Fruit fly (Drosophila melanogaster) whole organism, embryonic: ENCODE results near the gene CG13622.

Source experiments
- Ada2b ChIP-seq: fragments of 200-800 bp; sonication (Bioruptor generic); IDR thresholded peaks from 2 replicates; pipeline ENCODE4 v1.3.6; 2022; ENCODE audit warnings: missing biosample characterization, missing genetic modification characterization
- Aef1 ChIP-seq: fragments of 200-800 bp; sonication (Bioruptor generic); IDR thresholded peaks from 3 replicates; pipeline ENCODE4 v1.3.6; 2022; ENCODE audit warnings: missing biosample characterization, missing genetic modification characterization
- Antp ChIP-seq: fragments of 200-800 bp; sonication (Bioruptor generic); optimal IDR thresholded peaks from 3 replicates; lab custom pipeline; 2016; ENCODE audit warnings: missing biosample characterization, missing genetic modification characterization
- Asciz ChIP-seq: fragments of 200-800 bp; sonication (Bioruptor generic); optimal IDR thresholded peaks from 2 replicates; lab custom pipeline; 2017; ENCODE audit warnings: missing biosample characterization, mild to moderate bottlenecking, missing genetic modification characterization, missing genetic modification reagents
- CG10209 ChIP-seq: fragments of 200-800 bp; sonication (Bioruptor generic); optimal IDR thresholded peaks from 3 replicates; lab custom pipeline; 2017; ENCODE audit warnings: missing biosample characterization, mild to moderate bottlenecking, missing genetic modification characterization, missing genetic modification reagents
- CG10543 ChIP-seq: fragments of 200-800 bp; sonication (Bioruptor generic); optimal IDR thresholded peaks from 3 replicates; lab custom pipeline; 2017; ENCODE audit warnings: missing biosample characterization, mild to moderate bottlenecking, missing genetic modification characterization, moderate library complexity
- CG11085 ChIP-seq: fragments of 200-800 bp; sonication (Bioruptor generic); IDR thresholded peaks from 2 replicates; pipeline ENCODE4 v1.3.6; 2022; ENCODE audit warnings: missing biosample characterization, missing genetic modification characterization
- CG11456 ChIP-seq: fragments of 200-800 bp; sonication (Bioruptor generic); IDR thresholded peaks from 3 replicates; pipeline ENCODE4 v1.3.6; 2022; ENCODE audit warnings: missing biosample characterization, missing genetic modification characterization
- CG12155 ChIP-seq: fragments of 200-800 bp; sonication (Bioruptor generic); optimal IDR thresholded peaks from 3 replicates; lab custom pipeline; 2016; ENCODE audit warnings: missing biosample characterization, missing genetic modification characterization
- CG12299 ChIP-seq: fragments of 200-800 bp; sonication (Bioruptor generic); optimal IDR thresholded peaks from 2 replicates; lab custom pipeline; 2018; ENCODE audit warnings: missing biosample characterization, mild to moderate bottlenecking, missing genetic modification characterization
- CG12942 ChIP-seq: fragments of 200-800 bp; sonication (Bioruptor generic); optimal IDR thresholded peaks from 3 replicates; lab custom pipeline; 2016; ENCODE audit warnings: missing biosample characterization, missing genetic modification characterization
- CG13424 ChIP-seq: fragments of 200-800 bp; sonication (Bioruptor generic); optimal IDR thresholded peaks from 2 replicates; lab custom pipeline; 2019; ENCODE audit warnings: missing biosample characterization, mild to moderate bottlenecking, missing genetic modification characterization, moderate library complexity
- CG14014 ChIP-seq: fragments of 200-800 bp; sonication (Bioruptor generic); IDR thresholded peaks from 2 replicates; pipeline ENCODE4 v1.3.6; 2022; ENCODE audit warnings: missing biosample characterization, missing genetic modification characterization
- CG18476 ChIP-seq: fragments of 200-800 bp; sonication (Bioruptor generic); optimal IDR thresholded peaks from 2 replicates; lab custom pipeline; 2016; ENCODE audit warnings: missing biosample characterization, mild to moderate bottlenecking, missing genetic modification characterization
- CG3281 ChIP-seq: fragments of 200-800 bp; sonication (Bioruptor generic); optimal IDR thresholded peaks from 3 replicates; lab custom pipeline; 2017; ENCODE audit warnings: missing biosample characterization, mild to moderate bottlenecking, missing genetic modification characterization
- CG3726 ChIP-seq: fragments of 200-800 bp; sonication (Bioruptor generic); IDR thresholded peaks from 3 replicates; pipeline ENCODE4, ENCODE4 v1.3.6; 2022; ENCODE audit warnings: missing biosample characterization, missing genetic modification characterization
- CG3995 ChIP-seq: fragments of 200-800 bp; sonication (Bioruptor generic); optimal IDR thresholded peaks from 3 replicates; lab custom pipeline; 2016; ENCODE audit warnings: missing biosample characterization, missing genetic modification characterization
- CG6813 ChIP-seq: fragments of 200-800 bp; sonication (Bioruptor generic); optimal IDR thresholded peaks from 2 replicates; lab custom pipeline; 2017; ENCODE audit warnings: missing biosample characterization, missing genetic modification characterization, mild to moderate bottlenecking, moderate library complexity, missing genetic modification reagents
- CG7271 ChIP-seq: fragments of 200-800 bp; sonication (Bioruptor generic); optimal IDR thresholded peaks from 2 replicates; lab custom pipeline; 2018; ENCODE audit warnings: missing biosample characterization, mild to moderate bottlenecking, missing genetic modification characterization, moderate library complexity
- CG7987 ChIP-seq: fragments of 200-800 bp; sonication (Bioruptor generic); optimal IDR thresholded peaks from 2 replicates; lab custom pipeline; 2018; ENCODE audit warnings: missing biosample characterization, mild to moderate bottlenecking, missing genetic modification characterization, moderate library complexity
- CTCF ChIP-seq: fragments of 200-800 bp; sonication (Bioruptor generic); optimal IDR thresholded peaks from 2 replicates; lab custom pipeline; 2017; ENCODE audit warnings: missing biosample characterization, mild to moderate bottlenecking, missing genetic modification characterization, moderate library complexity
- Dek ChIP-seq: fragments of 200-800 bp; sonication (Bioruptor generic); optimal IDR thresholded peaks from 3 replicates; lab custom pipeline; 2019; ENCODE audit warnings: missing biosample characterization, mild to moderate bottlenecking, missing genetic modification characterization, moderate library complexity
- Doc3 ChIP-seq: fragments of 200-800 bp; sonication (Bioruptor generic); IDR thresholded peaks from 3 replicates; pipeline ENCODE4 v1.3.6; 2022; ENCODE audit warnings: missing biosample characterization, missing genetic modification characterization; ENCODE audit not compliant: partially characterized antibody
- Elba2 ChIP-seq: fragments of 200-800 bp; sonication (Bioruptor generic); optimal IDR thresholded peaks from 3 replicates; lab custom pipeline; 2016; ENCODE audit warnings: missing biosample characterization, missing genetic modification characterization
- Fer2 ChIP-seq: fragments of 200-800 bp; sonication (Bioruptor generic); optimal IDR thresholded peaks from 2 replicates; lab custom pipeline; 2018; ENCODE audit warnings: missing biosample characterization, mild to moderate bottlenecking, missing genetic modification characterization, moderate library complexity
- Fer3 ChIP-seq: fragments of 200-800 bp; sonication (Bioruptor generic); optimal IDR thresholded peaks from 2 replicates; lab custom pipeline; 2018; ENCODE audit warnings: missing biosample characterization, mild to moderate bottlenecking, missing genetic modification characterization, moderate library complexity
- Gsc ChIP-seq: fragments of 200-800 bp; sonication (Bioruptor generic); IDR thresholded peaks from 2 replicates; pipeline ENCODE4 v1.3.6; 2022; ENCODE audit warnings: missing biosample characterization, missing genetic modification characterization
- H15 ChIP-seq: fragments of 200-800 bp; sonication (Bioruptor generic); IDR thresholded peaks from 3 replicates; pipeline ENCODE4 v1.3.6; 2022; ENCODE audit warnings: missing biosample characterization, missing genetic modification characterization
- Hsf ChIP-seq: fragments of 200-800 bp; sonication (Bioruptor generic); optimal IDR thresholded peaks from 3 replicates; lab custom pipeline; 2016; ENCODE audit warnings: missing biosample characterization, missing genetic modification characterization
- Mad ChIP-seq: fragments of 200-800 bp; sonication (Bioruptor generic); optimal IDR thresholded peaks from 2 replicates; lab custom pipeline; 2016; ENCODE audit warnings: missing biosample characterization, missing genetic modification characterization
- Ptx1 ChIP-seq: fragments of 200-800 bp; sonication (Bioruptor generic); IDR thresholded peaks from 2 replicates; pipeline ENCODE4 v1.3.6; 2022; ENCODE audit warnings: missing biosample characterization, missing genetic modification characterization
- Rfx ChIP-seq: fragments of 200-800 bp; sonication (Bioruptor generic); IDR thresholded peaks from 2 replicates; pipeline ENCODE4 v1.3.6; 2022; ENCODE audit warnings: missing biosample characterization, missing genetic modification characterization
- al ChIP-seq: fragments of 200-800 bp; sonication (Bioruptor generic); IDR thresholded peaks from 2 replicates; pipeline ENCODE4 v1.3.6; 2022; ENCODE audit warnings: missing biosample characterization, missing genetic modification characterization
- crp ChIP-seq, 2 experiments: fragments of 200-800 bp; sonication (Bioruptor generic); optimal IDR thresholded peaks; 2 replicates in 1 of 2; 3 replicates in 1 of 2; lab custom pipeline; 2017; ENCODE audit warnings: missing biosample characterization in 2 of 2, missing genetic modification characterization in 2 of 2, mild to moderate bottlenecking in 1 of 2, moderate library complexity in 1 of 2
- ems ChIP-seq: fragments of 200-800 bp; sonication (Bioruptor generic); optimal IDR thresholded peaks from 3 replicates; lab custom pipeline; 2016; ENCODE audit warnings: missing biosample characterization, missing genetic modification characterization
- fd64A ChIP-seq: fragments of 200-800 bp; sonication (Bioruptor generic); optimal IDR thresholded peaks from 3 replicates; lab custom pipeline; 2018; ENCODE audit warnings: missing biosample characterization, mild to moderate bottlenecking, missing genetic modification characterization
- fd96Cb ChIP-seq: fragments of 200-800 bp; sonication (Bioruptor generic); optimal IDR thresholded peaks from 2 replicates; lab custom pipeline; 2018; ENCODE audit warnings: missing biosample characterization, mild to moderate bottlenecking, missing genetic modification characterization, moderate library complexity
- gfzf ChIP-seq: fragments of 200-800 bp; sonication (Bioruptor generic); optimal IDR thresholded peaks from 2 replicates; lab custom pipeline; 2016; ENCODE audit warnings: missing biosample characterization, mild to moderate bottlenecking, missing genetic modification characterization, moderate library complexity
- grn ChIP-seq: fragments of 200-800 bp; sonication (Bioruptor generic); optimal IDR thresholded peaks from 3 replicates; lab custom pipeline; 2017; ENCODE audit warnings: missing biosample characterization, missing genetic modification characterization
- gsb ChIP-seq: fragments of 200-800 bp; sonication (Bioruptor generic); IDR thresholded peaks from 2 replicates; pipeline ENCODE4 v1.3.6; 2022; ENCODE audit warnings: missing biosample characterization, missing genetic modification characterization
- her ChIP-seq: fragments of 200-800 bp; sonication (Bioruptor generic); optimal IDR thresholded peaks from 2 replicates; lab custom pipeline; 2016; ENCODE audit warnings: missing biosample characterization, missing genetic modification characterization
- kah ChIP-seq: fragments of 200-800 bp; sonication (Bioruptor generic); optimal IDR thresholded peaks from 2 replicates; lab custom pipeline; 2018; ENCODE audit warnings: missing biosample characterization, mild to moderate bottlenecking, missing genetic modification characterization
- luna ChIP-seq: fragments of 200-800 bp; sonication (Bioruptor generic); optimal IDR thresholded peaks from 2 replicates; lab custom pipeline; 2016; ENCODE audit warnings: missing biosample characterization, missing genetic modification characterization
- pita ChIP-seq: fragments of 200-800 bp; sonication (Bioruptor generic); optimal IDR thresholded peaks from 2 replicates; lab custom pipeline; 2017; ENCODE audit warnings: missing biosample characterization, mild to moderate bottlenecking, missing genetic modification characterization
- sna ChIP-seq: fragments of 200-800 bp; sonication (Bioruptor generic); IDR thresholded peaks from 2 replicates; pipeline ENCODE4 v1.3.6; 2022; ENCODE audit warnings: missing biosample characterization, missing genetic modification characterization; ENCODE audit not compliant: partially characterized antibody
- sob ChIP-seq: fragments of 200-800 bp; sonication (Bioruptor generic); IDR thresholded peaks from 2 replicates; pipeline ENCODE4 v1.3.6; 2022; ENCODE audit warnings: missing biosample characterization, missing genetic modification characterization
- sqz ChIP-seq: fragments of 200-800 bp; sonication (Bioruptor generic); optimal IDR thresholded peaks from 3 replicates; lab custom pipeline; 2018; ENCODE audit warnings: missing biosample characterization, mild to moderate bottlenecking, missing genetic modification characterization
- sug ChIP-seq: fragments of 200-800 bp; optimal IDR thresholded peaks from 2 replicates; lab custom pipeline; 2019; ENCODE audit warnings: missing biosample characterization, mild to moderate bottlenecking, missing genetic modification characterization, moderate library complexity
- unpg ChIP-seq: fragments of 200-800 bp; sonication (Bioruptor generic); optimal IDR thresholded peaks from 3 replicates; lab custom pipeline; 2018; ENCODE audit warnings: missing biosample characterization, mild to moderate bottlenecking, missing genetic modification characterization, moderate library complexity
- usp ChIP-seq: fragments of >200 bp; optimal IDR thresholded peaks from 2 replicates; lab custom pipeline; 2017; ENCODE audit warnings: missing biosample characterization, missing genetic modification characterization

The CG13622 gene

dm6 chr3R:24544388-24544787 lies 20.9 kb upstream of the CG13622 start, which contains the start of gene Esyt2 (continued):
- no peak for TF ChIP-seq crp (GFP tag; optimal IDR thresholded peaks at IDR 0.05; lab: Kevin White, UChicago)
- TF ChIP-seq sqz (GFP tag; lab: Kevin White, UChicago): no peak
- TF ChIP-seq Rfx (GFP tag; lab: Robert Waterston, UW): peak; percentile 76
- TF ChIP-seq Dek (tag; lab: Kevin White, UChicago): peak; percentile 66
- peak; percentile 58 for TF ChIP-seq CG10209 (GFP tag; lab: Kevin White, UChicago)
- TF ChIP-seq gfzf (GFP tag; lab: Kevin White, UChicago): no peak
- peak; percentile 4 for TF ChIP-seq CG13424 (tag; lab: Kevin White, UChicago)
- no peak for TF ChIP-seq her (GFP tag; lab: Kevin White, UChicago)
- TF ChIP-seq CG14014: peak; percentile 28; the same call in 1 of the 2 replicates
- TF ChIP-seq Ptx1 (GFP tag; lab: Robert Waterston, UW): peak; percentile 47
- peak; percentile 65 for TF ChIP-seq kah (GFP tag; lab: Kevin White, UChicago)
- peak; percentile 53; the same call in 2 of the 3 replicates for TF ChIP-seq CG11456
- peak; percentile 11 for TF ChIP-seq CG12942 (GFP tag; lab: Kevin White, UChicago)
- TF ChIP-seq CG12155 (GFP tag; lab: Kevin White, UChicago): peak; percentile 1
- no peak for TF ChIP-seq pita (GFP tag; lab: Kevin White, UChicago)
- peak; percentile 14 for TF ChIP-seq CG12299 (tag; lab: Kevin White, UChicago)
- no peak for TF ChIP-seq ems
- no peak for TF ChIP-seq CG18476 (GFP tag; lab: Kevin White, UChicago)
- TF ChIP-seq Aef1 (GFP tag; lab: Robert Waterston, UW): no peak
- TF ChIP-seq H15 (GFP tag; lab: Robert Waterston, UW): 0 out of 3 replicates have a peak, but pooled peaks have one; percentile 47
- no peak for TF ChIP-seq usp (GFP tag; lab: Kevin White, UChicago)
- no peak for TF ChIP-seq CG3995 (GFP tag; lab: Kevin White, UChicago)
- TF ChIP-seq Fer2 (tag; lab: Kevin White, UChicago): no peak
- peak; percentile 17 for TF ChIP-seq CG7987

dm6 chr3R:24543676-24544277 lies 20.3 kb upstream of the CG13622 start, which contains the start of gene Cftr:
TSS of gene Cftr (minus strand) at chr3R:24543914.
- TF ChIP-seq unpg (GFP tag; lab: Kevin White, UChicago) (peak; percentile 35), Antp (GFP tag; lab: Kevin White, UChicago) (peak; percentile 66), CG18476 (GFP tag; lab: Kevin White, UChicago) (peak; percentile 52), fd64A (no peak), CG3281 (GFP tag; lab: Kevin White, UChicago) (peak; percentile 39), CG6813 (peak; percentile 27), Ada2b (GFP tag; lab: Robert Waterston, UW) (peak; percentile 49), Asciz (GFP tag; lab: Kevin White, UChicago) (peak; percentile 60), Doc3 (GFP tag; lab: Robert Waterston, UW) (no peak), CG7271 (tag; lab: Kevin White, UChicago) (no peak), luna (GFP tag; lab: Kevin White, UChicago) (peak; percentile 27), sna (GFP tag; lab: Robert Waterston, UW) (peak; percentile 43; the same call in 1 of the 2 replicates), Elba2 (GFP tag; lab: Kevin White, UChicago) (peak; percentile 29), grn (GFP tag; lab: Kevin White, UChicago) (peak; percentile 69), Hsf (peak; percentile 26), Gsc (GFP tag; lab: Robert Waterston, UW) (no peak), al (GFP tag; lab: Robert Waterston, UW) (peak; percentile 18; the same call in 1 of the 2 replicates), sob (GFP tag; lab: Robert Waterston, UW) (peak; percentile 81), CG10543 (peak; percentile 74), fd96Cb (tag; lab: Kevin White, UChicago) (no peak), CG11085 (peak; percentile 33; the same call in 1 of the 2 replicates), CTCF (peak; percentile 61), sug (tag; lab: Kevin White, UChicago) (peak; percentile 57), gsb (GFP tag; lab: Robert Waterston, UW) (no peak), Fer3 (tag; lab: Kevin White, UChicago) (peak; percentile 45), Mad (GFP tag; lab: Kevin White, UChicago) (peak; percentile 22), CG3726 (GFP tag; lab: Robert Waterston, UW) (peak; percentile 59; the same call in 1 of the 3 replicates)
